Fruit fly (Drosophila melanogaster): ENCODE measurements around the gene CG8475.
A peak's percentile ranks its signal among the peaks of the same experiment; 100 is the strongest.

- TF ChIP-seq OdsH (GFP tag; optimal IDR thresholded peaks at IDR 0.05) (no peak), Gug (GFP tag; IDR thresholded peaks at IDR 0.05) (peak; percentile 72), CG11902 (GFP tag; optimal IDR thresholded peaks at IDR 0.05) (no peak), Blimp-1 (GFP tag; optimal IDR thresholded peaks at IDR 0.05) (no peak), CG16779 (tag; optimal IDR thresholded peaks at IDR 0.05) (peak; percentile 26), Met (GFP tag; optimal IDR thresholded peaks at IDR 0.05) (no peak), CG8632 (GFP tag; optimal IDR thresholded peaks at IDR 0.05) (no peak)
Measured at dm6 chr2L:8229134-8229533, 32.4 kb upstream of the CG8475 start.

Measured in whole organism, prepupa.